Fruit fly (Drosophila melanogaster) whole organism, adult: Measurements from ENCODE around the gene CG5890.

Source experiments
- CG12768 ChIP-seq: fragments of 200-800 bp; sonication (Bioruptor generic); optimal IDR thresholded peaks from 2 replicates; lab custom pipeline; 2017; ENCODE audit warnings: missing biosample characterization, missing genetic modification characterization, mild to moderate bottlenecking, moderate library complexity, missing genetic modification reagents
- Mnt ChIP-seq: fragments of 200-800 bp; sonication (Bioruptor generic); optimal IDR thresholded peaks from 2 replicates; lab custom pipeline; 2016; ENCODE audit warnings: missing biosample characterization, mild to moderate bottlenecking, missing genetic modification characterization
- bab1 ChIP-seq: fragments of 200-800 bp; sonication (Bioruptor generic); optimal IDR thresholded peaks from 3 replicates; lab custom pipeline; 2019; ENCODE audit warnings: missing biosample characterization, mild to moderate bottlenecking, missing genetic modification characterization, moderate library complexity
- cic ChIP-seq: fragments of 200-800 bp; sonication (Bioruptor generic); optimal IDR thresholded peaks from 2 replicates; lab custom pipeline; 2017; ENCODE audit warnings: missing biosample characterization, mild to moderate bottlenecking, missing genetic modification characterization, moderate library complexity
- kay ChIP-seq: fragments of 200-800 bp; sonication (Bioruptor generic); peaks from one replicate; lab custom pipeline; 2016; ENCODE audit warnings: missing biosample characterization, missing genetic modification characterization, borderline replicate concordance
- pad ChIP-seq: fragments of 200-800 bp; sonication (Bioruptor generic); optimal IDR thresholded peaks from 3 replicates; lab custom pipeline; 2017; ENCODE audit warnings: missing biosample characterization, missing genetic modification characterization, mild to moderate bottlenecking, moderate library complexity, missing genetic modification reagents

DNA sequence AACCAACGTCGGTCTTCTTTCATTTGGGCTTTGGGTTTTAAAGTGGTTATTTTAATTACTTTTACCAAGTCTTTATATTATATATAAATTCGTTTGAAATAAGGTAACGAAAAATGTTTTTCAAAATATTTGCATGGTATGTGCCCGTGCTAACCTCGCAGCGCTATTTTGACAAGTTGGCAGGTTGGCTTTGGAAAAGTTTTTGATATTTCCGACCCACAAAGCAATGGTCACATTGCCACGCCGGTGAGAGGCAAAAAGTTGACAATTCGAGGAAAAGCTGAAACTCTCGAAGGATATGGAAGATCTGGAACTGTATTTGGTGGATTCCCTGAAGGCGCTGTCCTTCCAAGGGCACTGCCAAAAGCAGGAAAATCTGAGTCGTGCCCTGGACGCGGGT lies 37.3 kb downstream of the CG5890 start, which contains the start of gene CG5913:
- TF ChIP-seq bab1 = no peak
- peak; percentile 6 for TF ChIP-seq Mnt
- no peak for TF ChIP-seq cic (GFP tag; lab: Kevin White, UChicago)
- no peak for TF ChIP-seq pad (GFP tag; lab: Kevin White, UChicago)
- TF ChIP-seq kay = no peak
- TF ChIP-seq CG12768 (GFP tag; lab: Kevin White, UChicago) = no peak
